Fruit fly (Drosophila melanogaster) whole organism, prepupa: ENCODE results near the gene Fpgs1.

Experiments used
- CG6854 ChIP-seq: fragments of 200-800 bp; sonication (Bioruptor generic); optimal IDR thresholded peaks from 2 replicates; lab custom pipeline; 2017; ENCODE audit warnings: missing biosample characterization, mild to moderate bottlenecking, missing genetic modification characterization
- CG9139 ChIP-seq: fragments of 200-800 bp; sonication (Bioruptor generic); optimal IDR thresholded peaks from 3 replicates; lab custom pipeline; 2017; ENCODE audit warnings: missing biosample characterization, mild to moderate bottlenecking, missing genetic modification characterization
- Ets21C ChIP-seq: fragments of 200-800 bp; sonication (Bioruptor generic); optimal IDR thresholded peaks from 3 replicates; lab custom pipeline; 2016; ENCODE audit warnings: missing biosample characterization, missing genetic modification characterization
- Sox102F ChIP-seq: fragments of 200-800 bp; sonication (Bioruptor generic); optimal IDR thresholded peaks from 2 replicates; lab custom pipeline; 2016; ENCODE audit warnings: missing biosample characterization, mild to moderate bottlenecking, missing genetic modification characterization
- fd85E ChIP-seq: fragments of 200-800 bp; sonication (Bioruptor generic); optimal IDR thresholded peaks from 3 replicates; lab custom pipeline; 2016; ENCODE audit warnings: missing biosample characterization, missing genetic modification characterization

DNA sequence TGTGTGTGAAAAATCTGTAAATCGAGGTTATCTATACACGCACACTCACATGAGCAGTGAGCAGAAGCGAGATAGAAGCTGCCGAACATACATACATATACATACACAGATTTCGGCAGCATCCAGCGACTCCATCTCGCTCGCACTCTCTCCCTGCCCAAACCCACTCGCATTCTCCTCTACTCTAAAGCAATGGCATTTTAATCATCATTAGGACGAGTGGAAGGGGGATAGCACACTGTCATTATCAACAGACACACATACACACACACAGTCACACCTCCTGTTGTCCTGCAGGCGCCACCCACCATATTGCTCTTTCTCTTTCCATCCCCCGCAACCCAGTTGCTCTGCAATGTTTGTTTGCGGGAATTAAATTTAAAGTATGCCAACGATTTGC lies 22.3 kb downstream of the Fpgs1 start:
- no peak for TF ChIP-seq Sox102F (GFP tag; lab: Kevin White, UChicago)
- no peak for TF ChIP-seq Ets21C
- TF ChIP-seq fd85E (GFP tag; lab: Kevin White, UChicago), result no peak
- no peak for TF ChIP-seq CG9139 (GFP tag; lab: Kevin White, UChicago)
- no peak for TF ChIP-seq CG6854
